Worm (Caenorhabditis elegans) whole organism, L4/young adult: ENCODE measurements around the gene C17H12.6.

Source experiments
- W03F9.2 ChIP-seq: fragments of 150-350 bp; optimal IDR thresholded peaks from 2 replicates; lab custom pipeline; 2014; ENCODE audit warnings: missing biosample characterization, missing genetic modification characterization
- dao-5 ChIP-seq: sonication (generic microtip); optimal IDR thresholded peaks from 2 replicates; lab custom pipeline; 2016; ENCODE audit warnings: missing genotype, missing genetic modification characterization, moderate library complexity, missing compliant biosample characterization
- him-1 ChIP-seq: sonication (generic microtip); optimal IDR thresholded peaks from 2 replicates; lab custom pipeline; 2016; ENCODE audit warnings: missing genotype, missing genetic modification reagents, missing genetic modification characterization, missing compliant biosample characterization

DNA sequence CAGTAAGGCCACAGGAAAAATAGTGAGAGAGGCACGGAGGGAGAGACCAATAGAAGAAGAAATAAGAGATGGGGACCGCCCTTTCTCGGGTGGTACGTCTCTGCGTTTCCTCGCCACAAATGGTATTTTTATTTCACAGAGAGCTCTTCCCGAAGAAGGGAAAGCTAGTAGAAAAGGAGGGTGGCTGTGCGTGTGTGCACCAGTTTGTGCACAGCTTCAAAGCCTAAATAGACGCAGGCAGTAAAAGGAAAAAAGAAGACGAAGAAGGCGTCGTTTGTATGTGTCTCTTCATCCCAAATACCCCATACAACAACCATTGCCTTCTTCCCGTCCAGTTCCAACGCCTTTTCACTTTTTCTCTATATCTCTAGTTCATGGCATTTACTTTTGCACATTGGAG, 12.6 kb downstream of the C17H12.6 start:
- TF ChIP-seq him-1 (tag; lab: Kevin White, UChicago) (peak; percentile 85), dao-5 (tag; lab: Kevin White, UChicago) (no peak), W03F9.2 (tag; lab: Kevin White, UChicago) (no peak)
